Worm (Caenorhabditis elegans): Measurements from ENCODE around the gene F17A2.13.

- TF ChIP-seq ceh-36 (tag; optimal IDR thresholded peaks at IDR 0.05) (peak; percentile 11), ama-1 (optimal IDR thresholded peaks at IDR 0.05) (no peak), hnd-1 (tag; optimal IDR thresholded peaks at IDR 0.05) (no peak), scrt-1 (GFP tag; IDR thresholded peaks at IDR 0.05) (no peak), hmbx-1 (tag; optimal IDR thresholded peaks at IDR 0.05) (no peak), B0310.2 (tag; optimal IDR thresholded peaks at IDR 0.05) (no peak), tbx-37 (GFP tag; conservative IDR thresholded peaks at IDR 0.05) (no peak), aly-1 (tag; optimal IDR thresholded peaks at IDR 0.05) (no peak), flt-1 (GFP tag; IDR thresholded peaks at IDR 0.05) (no peak), sea-1 (GFP tag; conservative IDR thresholded peaks at IDR 0.05) (no peak), F13C5.2 (tag; optimal IDR thresholded peaks at IDR 0.05) (no peak), ceh-13 (GFP tag; optimal IDR thresholded peaks at IDR 0.05) (no peak), ets-7 (tag; optimal IDR thresholded peaks at IDR 0.05) (no peak)
These were observed 26.4 kb downstream of the F17A2.13 start for ce11 chrX:12347822-12348221.
